Worm (Caenorhabditis elegans): ENCODE data around the gene Y48A6B.7.

ce11 chrIII:11008869-11009268 lies 17.5 kb downstream of the Y48A6B.7 start, which contains the start of gene exos-1:
- TF ChIP-seq pes-1 (GFP tag; IDR thresholded peaks at IDR 0.05) (no peak), B0310.2 (tag; optimal IDR thresholded peaks at IDR 0.05) (no peak), ama-1 (optimal IDR thresholded peaks at IDR 0.05) (no peak), F13C5.2 (tag; optimal IDR thresholded peaks at IDR 0.05) (no peak), hmbx-1 (tag; optimal IDR thresholded peaks at IDR 0.05) (no peak), flt-1 (GFP tag; IDR thresholded peaks at IDR 0.05) (no peak), hmg-4 (GFP tag; optimal IDR thresholded peaks at IDR 0.05) (no peak), ceh-36 (tag; optimal IDR thresholded peaks at IDR 0.05) (peak; percentile 30), hnd-1 (tag; optimal IDR thresholded peaks at IDR 0.05) (no peak), ceh-13 (GFP tag; optimal IDR thresholded peaks at IDR 0.05) (no peak)
